Fruit fly (Drosophila melanogaster) ovary, adult (tissue): ENCODE results near the gene Rad9.

Experiments used
- CG17801 ChIP-seq: fragments of 200-800 bp; optimal IDR thresholded peaks from 2 replicates; lab custom pipeline; 2019; ENCODE audit warnings: missing biosample characterization, mild to moderate bottlenecking, missing genetic modification characterization, moderate library complexity; ENCODE audit not compliant: partially characterized antibody

Gene Rad9

DNA sequence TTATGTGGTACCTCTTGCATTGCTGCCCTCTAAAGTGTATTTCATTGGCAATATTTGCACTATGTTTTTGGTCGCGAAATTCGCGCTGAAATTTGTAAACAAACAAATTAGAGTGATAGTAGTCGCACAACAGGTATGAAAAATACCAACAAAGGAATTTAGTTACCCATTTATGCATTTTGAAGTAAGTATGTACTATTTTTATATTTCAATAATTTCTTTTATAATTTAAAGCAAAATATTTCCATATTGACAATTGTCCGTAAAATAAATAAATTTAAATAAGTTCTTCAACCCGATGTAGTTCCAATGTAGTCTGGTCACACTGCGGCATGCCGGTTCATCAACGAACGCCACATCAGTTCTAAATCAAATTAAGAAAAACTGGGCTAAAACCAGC lies at the start of gene Rad9, which contains the start of gene Uggt:
TSS of gene Rad9 (minus strand) at position 114 of the 400 bp plus-strand sequence.
TSS of gene Uggt (plus strand) at position 308 of the 400 bp plus-strand sequence.
- TF ChIP-seq CG17801, result peak; percentile 15

DNA sequence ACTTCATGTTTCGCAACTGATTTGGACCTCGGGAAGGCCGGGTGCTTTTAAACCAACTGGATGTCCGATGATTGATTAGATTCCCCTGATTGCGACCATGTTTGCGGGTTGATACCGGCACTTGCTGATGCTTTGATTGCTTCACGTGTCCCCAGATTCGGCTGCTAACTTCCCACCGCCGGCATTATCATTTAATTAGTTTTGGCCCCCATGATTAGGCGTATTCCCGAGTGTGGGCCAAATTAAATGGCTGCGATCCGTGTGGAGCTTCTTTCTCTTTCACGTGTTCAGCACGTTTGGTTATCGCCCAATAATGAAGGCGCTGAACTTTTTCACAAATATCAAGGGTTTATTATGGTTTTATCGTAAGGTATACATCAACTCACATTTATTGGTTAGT lies 49.7 kb upstream of the Rad9 start, which contains the start of gene CG3819:
TSS of gene CG3819 (minus strand) at position 23 of the 400 bp plus-strand sequence.
- TF ChIP-seq CG17801, result no peak

DNA sequence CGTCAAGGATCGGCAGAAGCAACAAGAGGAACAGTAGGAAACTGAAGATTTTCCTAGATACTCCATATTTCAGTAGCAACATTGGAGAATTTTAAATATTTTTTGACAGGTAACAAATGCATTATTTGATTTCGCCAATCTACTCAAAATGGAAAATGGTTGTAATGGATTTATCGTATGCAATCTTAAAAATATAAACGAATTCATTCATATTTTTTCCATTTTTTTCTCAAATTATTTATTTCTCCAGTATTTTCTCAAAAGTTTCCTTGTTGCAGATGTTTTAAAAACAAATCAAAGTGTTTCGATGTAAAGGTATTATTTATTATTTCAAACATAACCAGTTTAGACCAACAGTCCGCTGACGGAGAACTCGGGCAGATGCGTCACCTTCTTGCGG lies 47.9 kb upstream of the Rad9 start, which contains the start of gene CG18223:
TSS of gene CG18223 (minus strand) at position 101 of the 400 bp plus-strand sequence.
- TF ChIP-seq CG17801, result no peak

DNA sequence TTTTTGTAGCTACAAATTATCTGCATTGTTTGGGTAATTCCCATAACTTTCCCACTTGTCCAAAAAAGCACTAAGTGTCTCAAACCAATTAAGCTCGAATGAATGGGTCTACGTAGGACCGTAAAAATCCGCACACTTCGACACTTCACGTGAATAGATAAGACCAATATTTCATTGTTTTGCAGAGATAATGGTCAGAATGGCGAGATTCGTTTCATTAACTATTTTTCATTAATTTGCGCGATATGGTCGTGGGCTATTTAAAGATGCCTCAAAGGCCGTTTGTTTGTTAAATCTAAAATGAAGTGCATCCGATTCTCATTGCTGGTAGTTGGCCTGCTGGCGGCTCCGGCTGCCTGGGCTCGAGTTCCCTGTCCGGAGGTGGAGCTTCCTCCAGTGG lies 44.9 kb upstream of the Rad9 start, which contains the start of gene CG6839:
TSS of gene CG6839 (plus strand) at position 301 of the 400 bp plus-strand sequence.
- TF ChIP-seq CG17801, result no peak

DNA sequence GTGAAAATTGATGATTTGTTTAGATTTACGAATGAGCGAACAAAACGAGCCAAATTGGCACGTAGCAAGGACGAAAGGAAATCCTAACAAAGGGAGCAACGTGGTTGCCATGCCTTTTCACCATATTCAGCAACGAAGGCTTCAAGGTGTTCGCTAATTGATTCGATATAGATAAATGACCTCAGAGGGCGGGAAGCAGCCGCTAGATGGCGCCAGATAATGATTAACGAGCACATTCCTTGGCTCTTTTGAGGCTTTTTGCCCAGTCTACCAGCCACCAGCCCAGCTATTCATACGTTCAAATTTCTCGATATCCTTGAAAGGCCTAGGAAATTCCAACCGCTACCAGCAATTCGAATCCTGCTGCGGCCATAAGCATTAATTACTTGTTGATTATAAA lies 44.1 kb upstream of the Rad9 start:
- TF ChIP-seq CG17801, result no peak

DNA sequence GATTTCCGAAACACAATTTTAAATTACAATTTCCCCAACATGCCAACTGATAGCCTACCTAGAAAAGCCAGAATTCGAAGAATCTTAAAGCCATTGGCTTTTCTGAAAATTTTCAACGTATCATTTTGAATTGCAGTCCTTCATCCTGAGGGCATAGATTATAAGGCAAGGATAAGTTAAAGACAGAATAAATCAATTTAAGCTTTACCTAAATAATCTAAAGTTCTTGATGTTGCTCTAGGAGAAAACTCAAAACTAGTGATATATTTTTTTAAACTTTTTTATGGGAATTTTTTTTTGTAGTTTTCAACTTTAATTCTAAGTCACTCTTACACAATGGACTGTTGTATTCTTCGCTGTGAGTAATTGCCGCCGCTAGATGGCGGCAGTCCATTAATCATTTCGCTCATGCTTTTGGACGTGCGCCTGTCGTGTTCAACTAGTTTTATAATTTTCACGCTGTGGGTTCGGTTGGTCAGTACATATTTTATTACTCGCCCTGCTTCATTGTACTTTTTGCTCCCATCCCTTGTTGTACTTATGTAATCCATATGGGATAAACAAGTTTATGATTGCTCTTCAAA lies 41.8 kb upstream of the Rad9 start, which contains the start of gene COX6AL2:
TSS of gene COX6AL2 (minus strand) at position 51 of the 584 bp plus-strand sequence.
- TF ChIP-seq CG17801, result no peak

DNA sequence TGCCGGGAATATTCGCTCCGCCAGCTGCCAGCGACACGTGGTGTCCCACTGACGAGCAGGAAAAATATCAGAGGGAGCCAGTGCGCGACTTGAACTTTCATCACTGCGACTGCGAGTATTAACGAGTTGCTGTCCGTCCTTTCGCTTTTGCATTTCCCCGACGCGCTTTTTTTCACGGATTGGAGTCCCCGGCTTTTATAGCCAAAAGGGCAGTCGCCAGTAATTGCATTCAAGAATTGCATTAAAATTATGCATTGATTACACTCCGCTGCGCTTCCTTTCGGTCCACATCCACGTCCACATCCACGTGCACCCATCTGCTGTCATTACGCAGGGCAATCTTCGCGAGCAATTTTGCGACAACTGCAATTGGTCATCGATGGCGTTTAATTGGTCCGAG lies 38.7 kb upstream of the Rad9 start, which contains the start of gene Ir75d:
TSS of gene Ir75d (minus strand) at position 101 of the 400 bp plus-strand sequence.
- TF ChIP-seq CG17801, result no peak

DNA sequence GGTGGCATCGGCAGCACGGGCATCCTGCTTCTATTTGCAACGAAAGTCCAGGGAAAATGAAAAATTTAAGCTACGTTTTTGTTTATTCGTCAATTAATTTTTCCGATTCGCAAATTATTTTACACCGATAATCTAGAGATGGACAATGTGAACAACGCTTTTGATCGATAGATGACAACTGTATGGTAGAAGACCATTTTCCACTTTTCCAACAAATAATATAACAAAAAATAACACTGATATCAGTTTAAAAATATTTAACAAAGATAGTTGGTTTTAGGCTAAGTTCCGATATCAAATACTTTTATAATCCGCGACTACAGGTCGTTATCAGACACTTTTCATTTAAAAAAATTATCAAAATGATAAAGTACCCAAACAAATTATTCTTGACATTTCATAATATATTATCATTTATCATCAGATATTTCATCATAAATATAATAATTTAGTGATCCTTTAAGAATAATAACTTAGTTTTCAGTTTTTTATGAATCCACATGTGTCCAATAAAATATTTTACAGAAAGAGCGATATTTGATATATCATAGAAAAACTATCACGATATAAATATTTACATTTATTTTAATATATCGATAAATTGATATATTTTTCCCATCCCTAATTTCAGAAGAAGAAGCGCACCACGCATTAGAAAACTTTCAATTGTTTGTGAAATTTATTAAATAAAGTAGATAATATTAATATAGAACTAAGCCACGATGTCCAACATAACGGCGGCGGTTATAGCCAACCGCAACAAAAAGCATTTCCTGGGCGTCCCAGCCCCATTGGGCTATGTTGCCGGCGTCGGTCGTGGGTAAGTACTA lies 32.6 kb upstream of the Rad9 start, which contains the start of the genes CSN1b and Prp6:
TSS of gene CSN1b (minus strand) at position 159 of the 830 bp plus-strand sequence.
TSS of gene Prp6 (plus strand) at position 601 of the 830 bp plus-strand sequence.
- no peak for TF ChIP-seq CG17801

DNA sequence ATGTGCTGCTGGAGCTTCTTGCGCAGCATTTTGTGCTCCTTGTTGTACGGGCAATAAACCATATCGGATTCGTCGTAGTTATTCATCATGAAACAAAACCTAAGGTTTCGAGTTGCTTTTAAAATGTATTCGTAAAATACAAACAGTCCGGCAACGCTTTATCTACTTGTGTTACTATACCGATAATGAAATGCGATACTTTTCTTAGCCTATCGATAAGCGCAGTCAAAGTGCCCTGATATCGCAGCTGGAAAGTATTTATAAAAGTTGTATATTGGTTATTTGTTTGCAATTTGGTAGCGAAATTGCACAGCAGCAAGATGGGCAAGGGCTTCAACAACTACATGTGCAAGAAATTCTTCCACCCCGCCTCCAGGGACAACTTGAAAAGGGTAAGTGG lies 29.1 kb upstream of the Rad9 start, which contains the start of the genes arx and CG6843:
TSS of gene arx (minus strand) at position 144 of the 400 bp plus-strand sequence.
TSS of gene CG6843 (plus strand) at position 184 of the 400 bp plus-strand sequence.
- TF ChIP-seq CG17801, result no peak

DNA sequence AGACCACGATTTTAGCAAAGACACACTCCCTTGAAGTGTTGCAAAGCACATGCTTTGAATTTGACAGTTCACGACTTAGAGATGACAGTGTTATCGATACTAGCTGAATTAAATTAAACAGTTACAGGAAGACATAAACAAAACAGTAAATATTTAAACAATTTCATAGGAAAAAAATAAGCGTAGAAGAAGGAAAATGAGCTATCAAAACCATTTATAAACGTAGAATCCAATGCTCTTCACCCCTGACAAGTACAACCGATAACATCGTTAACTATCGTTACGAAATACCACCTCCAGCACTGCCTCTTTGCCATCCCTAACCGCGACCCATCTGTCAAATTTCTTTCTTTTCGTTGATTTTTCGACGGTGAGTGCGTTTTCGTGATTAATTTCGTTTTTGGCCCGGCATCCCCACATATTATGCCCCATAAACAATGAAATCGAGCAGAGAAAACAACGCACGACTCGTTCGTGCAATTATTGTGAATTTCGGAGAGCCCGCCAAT lies 26.5 kb upstream of the Rad9 start, which contains the start of gene RpL26:
TSS of gene RpL26 (plus strand) at position 106 of the 509 bp plus-strand sequence.
- peak; percentile 78 for TF ChIP-seq CG17801

DNA sequence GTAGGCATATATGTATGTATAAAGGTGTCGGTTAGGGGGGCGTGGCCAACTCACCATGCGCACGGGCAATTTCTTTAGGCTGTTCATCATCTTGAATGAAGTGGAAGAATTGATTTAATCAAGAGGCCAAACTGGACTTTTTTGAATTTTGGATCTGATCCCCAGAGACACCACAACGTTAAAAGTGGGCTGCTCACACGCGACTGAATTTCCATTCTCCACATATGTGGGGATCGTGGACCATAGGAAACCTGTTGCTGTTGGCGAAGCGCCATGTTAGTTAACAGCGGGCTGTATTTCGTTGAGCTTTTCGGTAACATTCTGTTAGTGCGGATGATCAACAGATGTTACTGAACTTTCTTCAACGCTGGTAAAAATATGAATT lies 25.7 kb upstream of the Rad9 start, which contains the start of gene CG3902:
TSS of gene CG3902 (minus strand) at position 208 of the 385 bp plus-strand sequence.
- TF ChIP-seq CG17801, result peak; percentile 51

DNA sequence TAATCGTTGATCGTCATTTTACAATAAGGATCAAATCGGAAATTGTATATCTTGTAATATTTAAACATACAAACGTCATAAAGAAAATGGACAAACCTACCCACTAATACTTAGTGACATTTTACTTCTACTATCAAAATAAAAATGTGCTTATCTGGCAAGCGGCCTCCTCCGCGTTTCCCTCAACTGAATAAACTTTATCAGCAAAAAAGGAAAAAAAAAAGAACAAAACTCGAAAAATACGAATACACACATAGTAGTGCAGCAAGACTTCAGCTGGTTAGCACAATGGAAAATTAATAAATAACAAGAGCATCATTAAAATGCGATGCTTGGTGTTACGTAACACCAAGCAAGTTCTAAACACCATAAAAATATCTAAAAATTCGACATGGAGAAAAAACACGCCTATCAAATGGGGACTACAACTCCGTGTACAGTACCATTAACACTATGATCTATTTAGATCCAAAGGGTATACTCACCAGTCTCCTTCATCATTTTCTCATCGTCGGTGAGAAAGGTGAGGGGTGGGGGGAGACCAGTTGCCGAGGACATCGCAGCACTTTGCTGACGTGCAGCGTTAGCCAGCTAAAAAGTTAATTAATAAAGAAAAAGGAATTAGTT lies 25.2 kb upstream of the Rad9 start:
- peak; percentile 3 for TF ChIP-seq CG17801

DNA sequence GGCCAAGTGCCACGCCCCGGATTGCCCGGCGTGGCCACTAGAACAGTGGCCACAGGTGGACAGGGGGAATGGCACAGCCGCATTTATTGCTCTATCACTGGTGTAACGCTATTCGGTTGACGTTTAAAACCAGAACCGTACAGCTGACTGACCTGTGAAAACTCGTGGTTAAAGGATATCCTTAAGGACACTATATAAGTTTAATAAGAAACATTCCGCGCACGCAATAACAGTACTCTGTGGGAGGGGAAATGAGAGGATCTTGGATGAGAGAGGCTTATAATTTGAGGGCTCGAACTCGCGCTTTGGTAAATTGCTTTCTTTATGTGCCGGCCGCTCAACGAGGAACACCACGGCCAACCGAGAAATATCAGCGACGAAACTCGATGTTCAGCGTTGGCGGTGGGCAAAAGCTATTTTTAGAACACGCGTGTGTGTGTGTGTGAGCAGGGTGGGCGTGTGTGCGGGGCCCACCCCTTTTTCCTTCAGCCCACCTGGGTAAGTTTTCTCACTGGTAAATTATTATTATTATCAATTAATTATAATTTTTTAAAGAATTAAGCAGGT lies 24.0 kb upstream of the Rad9 start:
- TF ChIP-seq CG17801, result no peak

DNA sequence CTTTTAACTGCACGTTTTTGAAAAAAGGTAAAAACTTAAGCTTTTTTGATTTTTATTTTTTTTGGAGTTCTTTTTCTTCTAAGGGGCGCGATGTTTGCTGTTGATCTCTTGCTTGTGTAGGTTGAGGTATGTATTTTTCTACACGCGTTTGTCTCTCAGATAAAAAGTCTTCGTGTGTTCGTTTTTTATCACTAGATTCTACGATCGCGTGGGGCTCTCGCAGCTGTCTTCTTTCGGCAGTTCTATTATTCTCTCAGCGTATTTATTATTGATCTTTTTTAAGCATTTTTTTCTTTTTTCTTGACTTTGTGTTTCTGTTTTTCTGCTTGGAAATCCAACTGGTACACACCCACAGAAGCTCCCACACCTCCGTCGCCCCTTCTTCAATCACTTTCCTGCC lies 22.7 kb upstream of the Rad9 start:
- peak; percentile 15 for TF ChIP-seq CG17801

DNA sequence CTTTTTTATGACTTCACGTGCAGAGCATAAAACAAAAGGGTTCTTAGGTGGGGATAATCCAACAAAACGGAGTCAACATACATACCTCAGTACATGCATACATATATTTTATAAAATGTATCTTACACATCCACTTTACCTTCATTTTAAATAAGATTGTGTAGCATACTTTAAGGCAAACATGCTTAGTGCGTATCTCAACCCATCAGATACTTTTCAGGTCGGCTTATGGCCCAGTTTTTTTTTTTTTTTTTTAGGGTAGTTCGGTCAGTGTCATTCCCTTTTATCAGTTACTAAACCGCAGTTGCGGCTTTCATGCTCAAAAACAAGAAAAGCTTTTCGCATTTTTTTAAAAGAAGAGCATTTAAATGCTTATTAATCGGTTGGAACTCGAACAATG lies 19.6 kb upstream of the Rad9 start, which contains the start of gene NijB:
TSS of gene NijB (plus strand) at position 398 of the 400 bp plus-strand sequence.
- TF ChIP-seq CG17801, result no peak
